Worm (Caenorhabditis elegans): ENCODE results near the gene F02C12.3.

The F02C12.3 gene

DNA sequence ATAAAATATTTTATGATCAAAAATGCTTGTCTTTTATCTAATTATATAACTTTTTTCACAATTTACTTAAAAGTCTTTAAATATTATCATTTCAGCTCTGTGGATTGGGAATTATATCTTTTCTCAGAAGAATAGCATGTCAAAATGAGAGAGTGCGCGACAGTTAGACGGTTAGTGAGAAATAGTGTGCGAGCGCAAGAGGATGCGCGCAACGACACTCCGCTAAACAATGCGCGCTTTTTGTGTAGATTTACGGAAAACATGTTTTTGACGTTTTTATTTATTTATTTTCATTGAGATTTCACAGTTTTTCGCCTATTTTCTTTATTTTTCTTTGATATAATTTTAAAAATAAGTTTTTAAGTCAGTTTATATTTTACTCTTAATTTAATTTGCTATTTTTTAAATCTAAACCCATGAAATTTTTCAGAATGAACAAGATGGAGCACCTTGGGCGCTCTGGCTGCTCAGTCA is at the start of gene F02C12.3:
Gene F02C12.3 (plus strand): TSS at position 424 of the 474 bp plus-strand sequence.
- TF ChIP-seq hlh-11 (tag; optimal IDR thresholded peaks at IDR 0.05) (peak; percentile 73), jun-1 (tag; optimal IDR thresholded peaks at IDR 0.05) (no peak), daf-16 (GFP tag; optimal IDR thresholded peaks at IDR 0.05) (peak in 1 of 2 experiments; percentile 70), daf-16 (tag; optimal IDR thresholded peaks at IDR 0.05) (peak; percentile 74), hmg-1.1 (GFP tag; IDR thresholded peaks at IDR 0.05) (peak; percentile 77), nhr-111 (GFP tag; optimal IDR thresholded peaks at IDR 0.05) (no peak), dmd-6 (GFP tag; IDR thresholded peaks at IDR 0.05) (peak; percentile 63), nhr-10 (tag; optimal IDR thresholded peaks at IDR 0.05) (no peak), R02D3.7 (tag; optimal IDR thresholded peaks at IDR 0.05) (peak; percentile 51), pha-4 (GFP tag; IDR thresholded peaks at IDR 0.05) (peak; percentile 56; the same call in 1 of the 2 replicates), pha-4 (tag; optimal IDR thresholded peaks at IDR 0.05) (no peak), ZK546.5 (tag; optimal IDR thresholded peaks at IDR 0.05) (no peak), aly-2 (tag; optimal IDR thresholded peaks at IDR 0.05) (no peak), hlh-30 (tag; optimal IDR thresholded peaks at IDR 0.05; ENCODE audit: insufficient read depth) (peak; percentile 74), nhr-28 (tag; optimal IDR thresholded peaks at IDR 0.05) (peak; percentile 55), unc-39 (tag; optimal IDR thresholded peaks at IDR 0.05) (no peak), Y48G9A.11 (GFP tag; IDR thresholded peaks at IDR 0.05) (no peak), mes-2 (tag; optimal IDR thresholded peaks at IDR 0.05; ENCODE audit: poor library complexity, severe bottlenecking) (peak; percentile 82), ceh-44 (GFP tag; IDR thresholded peaks at IDR 0.05) (no peak), saeg-2 (GFP tag; IDR thresholded peaks at IDR 0.05) (no peak), nhr-48 (tag; optimal IDR thresholded peaks at IDR 0.05) (peak; percentile 52), daf-19 (GFP tag; conservative IDR thresholded peaks at IDR 0.05) (no peak), ctbp-1 (GFP tag; IDR thresholded peaks at IDR 0.05) (0 out of 2 replicates have a peak, but pooled peaks have one; percentile 35), mdt-29 (GFP tag; IDR thresholded peaks at IDR 0.05) (no peak), snpc-4 (tag; optimal IDR thresholded peaks at IDR 0.05) (no peak), ceh-20 (GFP tag; IDR thresholded peaks at IDR 0.05) (no peak), zag-1 (tag; optimal IDR thresholded peaks at IDR 0.05) (no peak), ztf-7 (tag; optimal IDR thresholded peaks at IDR 0.05) (peak; percentile 20), duxl-1 (tag; optimal IDR thresholded peaks at IDR 0.05; ENCODE audit: poor library complexity) (peak; percentile 22), pqm-1 (tag; optimal IDR thresholded peaks at IDR 0.05) (no peak), tra-1 (GFP tag; IDR thresholded peaks at IDR 0.05) (no peak), F37D6.2 (tag; optimal IDR thresholded peaks at IDR 0.05) (peak; percentile 32), egl-27 (tag; optimal IDR thresholded peaks at IDR 0.05) (no peak), fkh-10 (GFP tag; optimal IDR thresholded peaks at IDR 0.05) (peak; percentile 2), nhr-76 (tag; optimal IDR thresholded peaks at IDR 0.05) (no peak), nhr-11 (tag; optimal IDR thresholded peaks at IDR 0.05) (peak; percentile 20), nhr-6 (tag; optimal IDR thresholded peaks at IDR 0.05) (peak; percentile 68), nhr-237 (tag; optimal IDR thresholded peaks at IDR 0.05) (no peak), lin-1 (GFP tag; IDR thresholded peaks at IDR 0.05) (no peak), mdl-1 (tag; optimal IDR thresholded peaks at IDR 0.05) (peak in 1 of 2 experiments; percentile 16), lsy-2 (tag; optimal IDR thresholded peaks at IDR 0.05) (peak in 1 of 2 experiments; percentile 85), mep-1 (tag; optimal IDR thresholded peaks at IDR 0.05) (peak; percentile 61), rbr-2 (tag; optimal IDR thresholded peaks at IDR 0.05) (peak; percentile 57), ZK337.2 (GFP tag; IDR thresholded peaks at IDR 0.05) (no peak), hif-1 (tag; optimal IDR thresholded peaks at IDR 0.05) (peak in 1 of 2 experiments; percentile 14), F26F4.8 (GFP tag; conservative IDR thresholded peaks at IDR 0.05) (no peak), nhr-102 (tag; optimal IDR thresholded peaks at IDR 0.05) (peak; percentile 75), dpl-1 (GFP tag; optimal IDR thresholded peaks at IDR 0.05) (peak; percentile 68), nhr-77 (tag; optimal IDR thresholded peaks at IDR 0.05) (no peak), F49E8.2 (tag; optimal IDR thresholded peaks at IDR 0.05; ENCODE audit: borderline replicate concordance) (no peak), F44E2.7 (GFP tag; IDR thresholded peaks at IDR 0.05) (no peak), nhr-25 (tag; optimal IDR thresholded peaks at IDR 0.05; ENCODE audit: borderline replicate concordance, insufficient read depth) (peak; percentile 15)
